Fruit fly (Drosophila melanogaster) ovary, adult (tissue): Measurements from ENCODE around the gene CG34140.

Source experiments
- CG17801 ChIP-seq: fragments of 200-800 bp; optimal IDR thresholded peaks from 2 replicates; lab custom pipeline; 2019; ENCODE audit warnings: missing biosample characterization, mild to moderate bottlenecking, missing genetic modification characterization, moderate library complexity; ENCODE audit not compliant: partially characterized antibody

Gene CG34140

DNA sequence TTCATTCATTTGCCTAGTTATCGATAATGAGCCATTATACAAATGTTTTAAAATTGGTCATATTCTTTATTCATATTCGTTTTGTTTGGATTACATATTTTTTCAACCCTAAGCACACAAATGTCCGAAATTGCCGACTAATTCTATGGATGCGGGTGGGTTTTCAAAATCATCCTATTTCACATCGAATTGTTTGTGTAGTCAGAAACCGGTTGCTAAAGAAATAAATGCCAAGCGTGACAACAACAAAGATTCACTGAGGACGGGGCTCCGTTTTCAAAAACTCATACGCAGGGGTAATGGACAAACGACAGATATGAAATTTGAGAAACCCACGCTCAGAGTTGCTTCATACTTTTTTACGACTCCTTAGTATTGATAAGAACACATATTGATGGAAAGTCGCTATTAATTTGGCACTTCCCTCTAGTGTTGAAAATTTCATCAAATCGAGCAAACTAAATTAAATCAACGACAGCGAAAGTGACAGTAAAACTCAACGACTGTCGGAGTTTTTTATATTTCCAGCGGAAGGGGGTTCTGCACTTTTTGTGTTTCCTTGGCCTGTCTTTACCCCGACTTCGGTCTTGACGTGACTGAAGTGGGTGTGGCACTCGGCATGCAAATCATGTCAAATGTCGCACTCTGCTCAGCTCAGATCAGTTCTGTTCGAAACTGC, 24.7 kb downstream of the CG34140 start:
- TF ChIP-seq CG17801 (GFP tag; lab: Kevin White, UChicago) = no peak

DNA sequence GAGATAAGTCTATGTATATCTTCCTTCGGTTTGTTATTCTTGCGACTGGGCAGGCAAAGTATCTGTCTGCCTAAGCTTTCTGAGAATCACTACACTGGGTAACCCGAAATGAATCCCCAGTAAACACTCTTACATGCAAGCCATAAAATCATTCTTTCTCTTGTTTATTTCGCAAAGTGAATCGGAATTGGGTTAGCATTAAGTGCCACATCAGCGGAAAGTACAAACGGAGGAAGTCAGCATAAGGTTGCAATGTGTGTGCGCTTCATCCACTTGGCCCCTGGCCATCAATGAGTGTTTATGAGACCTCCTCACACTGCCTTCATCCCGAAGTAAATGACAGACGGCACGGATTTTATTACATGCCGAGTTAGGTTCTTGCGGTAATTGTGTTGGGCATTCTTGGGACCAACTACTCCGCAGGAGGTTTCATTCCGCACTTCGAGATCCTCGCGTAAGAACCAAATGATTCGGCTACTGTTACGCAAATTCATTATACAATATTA, 26.5 kb downstream of the CG34140 start:
- TF ChIP-seq CG17801 (GFP tag; lab: Kevin White, UChicago) = no peak

DNA sequence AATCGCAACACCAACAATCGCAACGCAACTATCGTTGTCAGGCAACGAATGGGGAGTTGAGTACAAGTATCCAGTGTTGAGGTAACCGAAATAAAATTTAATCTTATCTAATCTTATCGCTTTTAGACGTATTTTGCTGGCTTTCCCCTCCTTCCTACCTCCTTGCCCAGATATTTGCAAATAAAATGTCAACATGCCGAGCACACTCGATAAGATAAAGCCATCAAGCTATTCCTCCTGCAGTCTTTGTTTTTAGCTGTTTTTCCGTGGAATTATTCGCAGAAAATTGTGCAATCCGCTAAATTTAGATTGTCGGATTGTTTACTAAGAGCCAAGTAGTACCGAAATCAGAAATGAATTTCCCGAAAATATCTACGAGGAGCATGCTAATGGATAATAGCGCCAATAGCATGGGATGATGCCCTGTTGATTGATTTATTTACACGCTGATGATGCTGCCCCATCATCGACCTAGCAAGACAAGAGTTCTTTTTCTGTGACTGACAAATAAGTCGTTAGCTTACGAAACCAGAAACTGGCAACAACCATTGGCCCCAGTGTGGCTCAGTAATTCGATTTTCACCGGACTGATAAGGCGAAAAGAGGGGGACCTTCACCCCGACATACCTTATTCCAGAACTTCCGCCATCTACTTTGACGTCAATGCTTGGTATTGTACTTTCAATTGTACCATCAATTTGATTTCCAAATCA, 27.5 kb downstream of the CG34140 start:
- TF ChIP-seq CG17801 (GFP tag; lab: Kevin White, UChicago) = peak; percentile 22

DNA sequence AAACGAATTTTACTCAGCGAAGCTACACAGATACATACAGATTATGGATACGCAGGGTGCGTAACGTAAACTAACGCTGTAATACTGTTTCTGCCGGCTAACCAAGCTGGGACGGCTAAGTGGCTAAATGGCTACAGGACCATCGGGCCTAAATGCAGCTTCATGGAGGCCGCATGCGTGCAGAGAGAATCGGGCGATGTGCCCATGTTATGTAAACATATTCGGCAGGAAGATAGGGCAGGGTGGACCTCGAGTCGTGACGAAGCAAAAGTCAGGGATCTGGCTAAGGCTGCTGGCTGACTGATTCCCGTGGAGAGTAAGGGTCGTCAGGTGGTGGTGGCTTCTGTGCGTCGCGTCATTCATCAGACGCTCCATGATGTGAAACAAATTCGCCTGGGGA, 30.6 kb downstream of the CG34140 start:
- TF ChIP-seq CG17801 (GFP tag; lab: Kevin White, UChicago) = no peak

DNA sequence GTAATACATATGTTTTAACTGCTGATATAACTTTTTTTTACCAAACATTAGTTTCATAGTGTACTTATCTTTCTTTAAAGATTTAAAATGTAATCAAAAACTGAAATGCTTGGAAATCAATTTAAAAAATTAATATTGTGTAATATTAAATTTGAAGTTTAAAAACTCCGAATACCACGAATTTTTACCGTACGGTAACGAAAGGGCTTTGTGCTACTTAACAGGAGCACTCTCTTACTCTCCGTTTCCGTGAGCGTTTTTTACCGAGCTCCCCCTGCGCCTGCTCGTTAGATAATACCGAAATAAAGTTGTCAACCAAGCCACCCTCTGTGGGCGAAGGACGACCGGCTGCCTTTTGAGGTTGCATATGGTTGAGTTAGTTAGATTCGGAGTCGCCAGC, 31.7 kb downstream of the CG34140 start, which contains the start of the genes Dic61B and p130CAS:
TSS of gene Dic61B (minus strand) at position 101 of the 400 bp plus-strand sequence.
TSS of gene p130CAS (plus strand) at position 396 of the 400 bp plus-strand sequence.
- TF ChIP-seq CG17801 (GFP tag; lab: Kevin White, UChicago) = no peak

DNA sequence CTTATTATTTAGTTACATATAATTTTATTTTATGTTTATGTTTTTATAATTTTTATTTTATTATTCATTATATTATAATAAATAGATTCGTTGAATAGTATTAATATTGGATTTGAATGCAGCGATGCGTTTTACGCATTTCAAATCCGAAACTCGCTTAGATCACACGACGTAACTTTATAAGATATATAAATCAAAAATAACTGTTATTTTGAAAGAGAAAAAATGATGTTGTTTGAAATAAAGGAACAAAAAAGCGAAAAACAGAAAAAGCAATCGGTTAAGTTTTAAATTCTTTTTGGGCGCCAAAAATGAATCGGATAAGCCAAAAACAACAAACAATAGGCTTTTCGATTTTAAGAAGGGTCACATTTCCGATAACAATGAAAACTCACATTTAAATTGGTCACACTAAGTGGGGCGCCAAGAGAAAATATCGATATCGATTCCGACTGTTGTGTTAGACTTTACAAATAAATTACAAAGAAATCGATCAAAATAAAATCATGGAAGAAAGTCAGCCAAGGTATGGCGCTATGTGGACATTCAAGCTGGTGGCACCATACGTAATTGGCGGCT, 38.1 kb downstream of the CG34140 start, which contains the start of gene CG6845:
TSS of gene CG6845 (plus strand) at position 436 of the 579 bp plus-strand sequence.
- TF ChIP-seq CG17801 (GFP tag; lab: Kevin White, UChicago) = peak; percentile 8

DNA sequence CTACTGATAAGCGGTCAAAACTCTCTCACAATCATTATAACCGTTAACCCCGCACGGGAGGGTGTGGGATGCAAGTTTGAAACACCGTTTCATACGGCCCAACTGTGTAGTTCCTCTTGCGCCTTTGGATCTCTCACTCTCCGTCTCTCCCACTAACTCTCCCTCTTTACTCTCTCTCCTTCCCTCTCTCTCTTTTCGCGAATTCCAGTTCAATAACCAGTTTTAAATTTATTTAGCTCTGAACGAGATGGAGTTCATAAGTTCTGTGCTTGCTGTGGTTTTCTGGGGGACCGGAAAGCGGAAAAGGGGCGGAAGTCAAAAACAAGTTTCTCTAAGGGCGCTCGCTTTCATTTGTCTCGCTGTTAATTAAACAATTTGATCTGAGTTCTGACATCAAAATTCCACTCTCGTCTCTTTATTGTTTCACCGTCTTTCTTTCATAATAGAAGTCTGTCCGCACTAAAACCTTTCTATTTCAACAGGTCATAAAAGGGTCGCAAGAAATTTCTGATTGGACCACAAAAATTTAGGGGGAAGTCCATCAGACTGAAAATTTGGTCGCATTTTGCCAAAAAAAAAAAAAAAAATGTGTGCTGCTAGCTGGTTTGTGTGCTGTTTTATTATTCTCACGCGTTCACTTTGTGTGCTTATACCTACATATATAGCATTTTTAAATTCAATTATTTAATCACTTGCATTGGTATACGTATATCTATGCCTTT, 43.2 kb downstream of the CG34140 start:
- no peak for TF ChIP-seq CG17801 (GFP tag; lab: Kevin White, UChicago)

DNA sequence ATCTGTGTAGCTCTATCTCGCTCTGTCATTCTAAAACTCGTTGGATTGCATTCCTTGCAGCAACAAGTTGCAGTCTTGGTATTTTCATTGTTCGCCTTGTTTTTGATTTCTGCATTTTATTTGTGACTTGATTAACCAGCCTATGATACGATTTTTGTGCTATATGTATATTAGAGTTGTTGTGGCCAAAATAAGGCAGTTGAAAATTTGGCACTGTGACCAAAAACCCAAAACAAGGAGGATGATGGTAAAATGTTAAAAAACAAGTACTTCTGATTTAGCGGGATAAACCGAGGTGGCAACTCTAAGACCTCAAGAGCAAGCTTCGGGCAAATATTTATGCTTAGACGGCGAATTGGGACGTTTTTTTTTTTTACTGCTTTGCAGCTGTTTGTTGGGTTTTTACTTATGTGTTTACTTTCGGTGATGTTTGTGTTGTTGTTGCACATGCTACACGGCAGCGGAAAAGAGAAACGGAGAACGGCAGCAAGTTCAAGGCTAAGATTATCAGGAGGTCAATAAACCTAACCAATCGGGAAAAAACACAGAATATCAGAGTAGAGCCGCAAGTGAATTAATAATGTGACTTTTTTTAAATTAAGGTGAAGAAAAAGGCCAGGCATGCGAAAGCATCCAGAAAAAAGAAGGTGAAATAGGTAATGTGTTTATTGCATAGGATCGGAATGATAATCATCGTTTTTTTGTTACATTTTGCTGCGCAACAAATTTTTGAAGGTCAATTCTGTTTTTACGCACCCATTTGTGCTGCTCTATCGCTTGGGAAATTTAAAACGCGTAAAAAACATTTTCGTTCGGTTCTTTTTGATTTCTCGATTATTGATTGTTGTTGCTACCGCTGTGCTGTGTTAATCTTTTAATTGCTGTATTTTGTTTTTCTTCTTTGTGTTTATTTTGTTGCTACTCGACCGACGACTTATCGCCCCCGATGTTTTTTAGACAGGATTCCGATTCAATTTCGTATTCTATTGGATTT, 44.4 kb downstream of the CG34140 start:
- no peak for TF ChIP-seq CG17801 (GFP tag; lab: Kevin White, UChicago)

DNA sequence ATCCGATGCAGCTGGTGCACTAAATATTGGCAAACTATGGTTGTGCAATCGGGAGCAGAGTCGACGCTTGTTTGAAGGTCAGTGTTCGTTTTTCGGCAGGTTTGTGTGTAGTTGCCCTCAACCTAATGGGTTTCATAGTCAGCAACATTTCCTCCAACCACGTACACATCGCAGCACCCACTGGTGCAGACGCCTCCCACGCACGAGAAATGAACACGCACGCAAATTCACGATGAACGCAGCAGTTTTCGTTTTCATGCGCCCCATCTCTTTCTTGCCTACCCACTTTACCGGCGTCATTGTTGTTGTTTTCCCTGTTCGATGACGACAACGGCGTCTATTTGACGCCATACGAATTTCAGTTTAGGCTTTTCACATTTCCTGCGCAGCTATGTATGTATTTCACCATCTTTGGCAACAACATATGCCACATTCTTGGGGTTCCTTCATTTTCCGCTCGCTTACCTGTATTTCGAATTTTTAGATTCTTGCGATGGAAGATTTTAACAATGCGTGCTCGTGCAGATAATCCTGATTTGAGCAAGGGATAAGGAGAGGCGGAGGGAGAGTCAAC, 46.5 kb downstream of the CG34140 start:
- no peak for TF ChIP-seq CG17801 (GFP tag; lab: Kevin White, UChicago)

DNA sequence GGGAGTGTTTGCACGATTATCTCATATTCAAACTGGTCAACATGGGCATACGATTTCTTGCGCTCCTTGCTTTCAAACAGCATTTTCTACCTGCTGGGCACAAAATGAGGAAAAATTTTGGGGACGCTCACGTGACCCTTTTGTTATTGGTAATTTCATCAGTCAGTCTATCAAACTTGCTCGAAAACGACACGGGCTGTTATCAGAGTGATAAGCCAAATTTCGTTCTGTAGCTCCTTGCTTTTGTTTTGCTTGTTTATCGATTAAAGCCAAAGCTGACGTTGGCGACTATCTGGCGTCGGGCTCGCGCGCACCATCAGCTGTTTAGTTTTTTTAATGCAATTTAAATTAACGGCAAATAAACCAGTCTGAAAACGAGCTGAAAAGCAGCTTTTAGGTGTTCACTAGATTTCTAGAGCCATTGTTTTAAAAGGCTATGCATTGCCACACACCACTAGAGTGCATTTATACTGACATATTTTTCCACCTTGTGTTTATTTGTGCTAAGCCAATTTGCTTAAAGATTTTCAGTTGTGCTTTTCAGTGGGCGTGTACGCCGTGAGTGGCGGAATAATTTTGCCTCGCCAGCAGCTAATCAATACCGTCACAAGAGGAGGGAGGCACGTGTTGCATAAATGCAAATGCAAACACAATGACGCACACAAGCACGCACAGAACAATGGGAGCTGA, 47.5 kb downstream of the CG34140 start:
- TF ChIP-seq CG17801 (GFP tag; lab: Kevin White, UChicago) = peak; percentile 17

DNA sequence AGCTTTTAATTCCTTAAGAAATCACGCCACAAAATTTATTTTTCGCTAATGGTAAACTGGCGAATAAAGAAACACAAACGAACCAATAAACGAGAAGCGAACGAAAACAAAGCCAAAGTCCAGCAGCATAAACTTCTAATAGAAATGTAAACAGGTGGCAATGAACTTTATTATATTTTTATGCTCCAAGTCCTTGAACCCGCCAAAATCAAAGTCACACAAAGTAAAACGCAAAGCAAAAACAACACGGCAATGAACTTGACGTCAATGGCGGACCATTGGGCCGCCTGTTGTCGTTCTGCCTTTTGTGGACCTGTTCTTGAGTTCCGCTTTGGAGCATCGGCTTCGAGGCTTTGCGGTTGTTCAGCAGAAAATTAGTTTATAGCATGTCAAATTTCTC, 49.4 kb downstream of the CG34140 start:
- TF ChIP-seq CG17801 (GFP tag; lab: Kevin White, UChicago) = no peak

DNA sequence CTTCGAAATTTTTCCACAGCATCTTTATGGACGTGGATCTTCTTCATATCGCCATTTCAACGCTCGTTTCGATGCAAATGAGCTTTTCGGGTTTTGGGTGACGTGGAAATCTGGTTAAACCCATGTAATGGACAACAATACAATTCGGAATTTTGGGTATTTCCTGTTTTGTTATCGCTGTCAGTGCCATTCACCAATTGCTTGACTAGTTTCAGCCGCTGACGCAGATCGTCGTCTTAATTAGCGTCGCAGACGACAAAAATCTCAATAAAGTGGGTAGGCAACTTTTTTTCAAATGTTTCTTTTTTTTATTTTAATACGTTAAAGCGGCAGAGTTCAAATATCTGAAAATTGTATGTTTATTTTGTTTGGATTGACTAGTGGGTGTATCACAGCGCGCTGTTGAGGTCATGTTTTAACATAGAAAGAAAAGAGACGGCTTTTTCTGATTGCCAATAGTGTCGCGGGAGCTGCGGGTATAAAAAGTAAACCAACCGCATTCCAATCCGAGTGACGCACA, 50.4 kb downstream of the CG34140 start:
- TF ChIP-seq CG17801 (GFP tag; lab: Kevin White, UChicago) = no peak
